Worm (Caenorhabditis elegans) whole organism, L2 larva: ENCODE results near the gene cup-5.
A peak's percentile ranks its signal among the peaks of the same experiment; 100 is the strongest.

Experiments used
- C34F6.9 ChIP-seq: fragments of 150-350 bp; optimal IDR thresholded peaks from 2 replicates; lab custom pipeline; 2014; ENCODE audit warnings: missing biosample characterization, missing genetic modification characterization
- F13H6.1 ChIP-seq: sonication (generic microtip); optimal IDR thresholded peaks from 2 replicates; lab custom pipeline; 2016; ENCODE audit warnings: missing genetic modification characterization, missing compliant biosample characterization
- Y55F3AM.14 ChIP-seq: fragments of 200-800 bp; sonication (Bioruptor generic); optimal IDR thresholded peaks from 2 replicates; lab custom pipeline; 2018; ENCODE audit warnings: mild to moderate bottlenecking, missing genetic modification characterization, missing compliant biosample characterization
- ZK546.5 ChIP-seq: sonication (generic microtip); optimal IDR thresholded peaks from 2 replicates; lab custom pipeline; 2017; ENCODE audit warnings: missing biosample characterization, missing genetic modification characterization
- alr-1 ChIP-seq: fragments of 150-350 bp; optimal IDR thresholded peaks from 2 replicates; lab custom pipeline; 2014; ENCODE audit warnings: missing biosample characterization, missing genetic modification characterization
- blmp-1 ChIP-seq: sonication (generic microtip); optimal IDR thresholded peaks from 2 replicates; lab custom pipeline; 2017; ENCODE audit warnings: missing genetic modification characterization, mild to moderate bottlenecking, missing compliant biosample characterization, antibody characterized with exemption, moderate library complexity; ENCODE audit not compliant: insufficient read depth
- ceh-16 ChIP-seq: fragments of 150-350 bp; optimal IDR thresholded peaks from 2 replicates; lab custom pipeline; 2014; ENCODE audit warnings: missing biosample characterization, missing genetic modification characterization
- ceh-82 ChIP-seq: fragments of 150-350 bp; optimal IDR thresholded peaks from 2 replicates; lab custom pipeline; 2014; ENCODE audit warnings: missing biosample characterization, missing genetic modification characterization
- crh-2 ChIP-seq: sonication (generic microtip); optimal IDR thresholded peaks from 2 replicates; lab custom pipeline; 2017; ENCODE audit warnings: missing biosample characterization, missing genetic modification characterization
- dmd-4 ChIP-seq: sonication (generic microtip); optimal IDR thresholded peaks from 2 replicates; lab custom pipeline; 2017; ENCODE audit warnings: missing biosample characterization, missing genetic modification characterization
- egl-27 ChIP-seq: sonication (generic microtip); optimal IDR thresholded peaks from 3 replicates; lab custom pipeline; 2017; ENCODE audit warnings: missing biosample characterization, missing genetic modification reagents, missing genetic modification characterization
- elt-1 ChIP-seq: fragments of 150-350 bp; optimal IDR thresholded peaks from 2 replicates; lab custom pipeline; 2014; ENCODE audit warnings: missing biosample characterization, missing genetic modification characterization
- elt-3 ChIP-seq: sonication (generic microtip); optimal IDR thresholded peaks from 2 replicates; lab custom pipeline; 2017; ENCODE audit warnings: missing biosample characterization, missing genetic modification characterization
- fos-1 ChIP-seq: fragments of 150-350 bp; optimal IDR thresholded peaks from 2 replicates; lab custom pipeline; 2014; ENCODE audit warnings: missing biosample characterization, missing genetic modification characterization
- gmeb-1 ChIP-seq: fragments of 150-350 bp; optimal IDR thresholded peaks from 2 replicates; lab custom pipeline; 2014; ENCODE audit warnings: missing biosample characterization, missing genetic modification characterization
- lin-13 ChIP-seq: fragments of 150-350 bp; optimal IDR thresholded peaks from 2 replicates; lab custom pipeline; 2014; ENCODE audit warnings: missing biosample characterization, missing genetic modification reagents, missing genetic modification characterization
- lin-39 ChIP-seq: fragments of 150-350 bp; optimal IDR thresholded peaks from 2 replicates; lab custom pipeline; 2014; ENCODE audit warnings: missing biosample characterization, missing genetic modification reagents, missing genetic modification characterization
- lsy-2 ChIP-seq, 2 experiments: fragments of 150-350 bp in 1 of 2; sonication (generic microtip) in 1 of 2; optimal IDR thresholded peaks; 2 replicates each; lab custom pipeline; 2014 to 2017; ENCODE audit warnings: missing biosample characterization in 2 of 2, missing genetic modification characterization in 2 of 2
- mab-5 ChIP-seq: fragments of 150-350 bp; optimal IDR thresholded peaks from 2 replicates; lab custom pipeline; 2014; ENCODE audit warnings: missing biosample characterization, missing genetic modification characterization
- mdl-1 ChIP-seq, 2 experiments: fragments of 150-350 bp in 1 of 2; sonication (generic microtip) in 1 of 2; optimal IDR thresholded peaks; 2 replicates each; lab custom pipeline; 2017; ENCODE audit warnings: missing biosample characterization in 2 of 2, missing genetic modification characterization in 2 of 2
- nhr-10 ChIP-seq: sonication (generic microtip); optimal IDR thresholded peaks from 2 replicates; lab custom pipeline; 2017; ENCODE audit warnings: missing biosample characterization, missing genetic modification characterization
- nhr-12 ChIP-seq: fragments of 150-350 bp; optimal IDR thresholded peaks from 2 replicates; lab custom pipeline; 2014; ENCODE audit warnings: missing biosample characterization, missing genetic modification characterization
- nhr-129 ChIP-seq: fragments of 150-350 bp; optimal IDR thresholded peaks from 2 replicates; lab custom pipeline; 2014; ENCODE audit warnings: missing biosample characterization, missing genetic modification characterization
- nhr-23 ChIP-seq: fragments of 150-350 bp; optimal IDR thresholded peaks from 2 replicates; lab custom pipeline; 2014; ENCODE audit warnings: missing biosample characterization, missing genetic modification reagents, missing genetic modification characterization
- nhr-237 ChIP-seq: fragments of 150-350 bp; optimal IDR thresholded peaks from 2 replicates; lab custom pipeline; 2014; ENCODE audit warnings: missing biosample characterization, missing genetic modification characterization
- nhr-25 ChIP-seq: fragments of 150-350 bp; sonication (generic microtip); optimal IDR thresholded peaks from 3 replicates; lab custom pipeline; 2014; ENCODE audit warnings: missing biosample characterization, missing genetic modification characterization
- nhr-77 ChIP-seq: fragments of 150-350 bp; optimal IDR thresholded peaks from 2 replicates; lab custom pipeline; 2014; ENCODE audit warnings: missing biosample characterization, missing genetic modification characterization
- sem-4 ChIP-seq: fragments of 150-350 bp; optimal IDR thresholded peaks from 2 replicates; lab custom pipeline; 2014; ENCODE audit warnings: missing biosample characterization, missing genetic modification reagents, missing genetic modification characterization
- skn-1 ChIP-seq: sonication (generic microtip); optimal IDR thresholded peaks from 2 replicates; lab custom pipeline; 2017; ENCODE audit warnings: missing biosample characterization, missing genetic modification characterization
- sma-3 ChIP-seq: sonication (generic microtip); optimal IDR thresholded peaks from 2 replicates; lab custom pipeline; 2016; ENCODE audit warnings: missing genetic modification reagents, missing genetic modification characterization, missing compliant biosample characterization
- sma-9 ChIP-seq, 2 experiments: fragments of 150-350 bp in 1 of 2; sonication (generic microtip) in 1 of 2; optimal IDR thresholded peaks; 2 replicates each; lab custom pipeline; 2014 to 2016; ENCODE audit warnings: missing genetic modification characterization in 2 of 2, mild to moderate bottlenecking in 1 of 2, missing biosample characterization in 1 of 2, missing compliant biosample characterization in 1 of 2, missing genetic modification reagents in 1 of 2, moderate library complexity in 1 of 2
- snpc-4 ChIP-seq: fragments of 150-350 bp; optimal IDR thresholded peaks from 2 replicates; lab custom pipeline; 2014; ENCODE audit warnings: missing biosample characterization, missing genetic modification characterization
- unc-55 ChIP-seq: fragments of 150-350 bp; sonication (generic microtip); optimal IDR thresholded peaks from 3 replicates; lab custom pipeline; 2014; ENCODE audit warnings: missing biosample characterization, missing genetic modification reagents, missing genetic modification characterization
- unc-62 ChIP-seq: fragments of 150-350 bp; optimal IDR thresholded peaks from 2 replicates; lab custom pipeline; 2014; ENCODE audit warnings: missing biosample characterization, missing genetic modification reagents, missing genetic modification characterization
- zag-1 ChIP-seq: fragments of 150-350 bp; optimal IDR thresholded peaks from 2 replicates; lab custom pipeline; 2014; ENCODE audit warnings: missing biosample characterization, missing genetic modification characterization
- ztf-1 ChIP-seq: fragments of 200-800 bp; sonication (Bioruptor generic); conservative IDR thresholded peaks from 2 replicates; pipeline ENCODE4 v1.3.6; 2022; ENCODE audit warnings: missing genetic modification characterization, missing compliant biosample characterization
- ztf-11 ChIP-seq: sonication (generic microtip); optimal IDR thresholded peaks from 2 replicates; lab custom pipeline; 2017; ENCODE audit warnings: missing biosample characterization, missing genetic modification characterization

Gene cup-5

DNA sequence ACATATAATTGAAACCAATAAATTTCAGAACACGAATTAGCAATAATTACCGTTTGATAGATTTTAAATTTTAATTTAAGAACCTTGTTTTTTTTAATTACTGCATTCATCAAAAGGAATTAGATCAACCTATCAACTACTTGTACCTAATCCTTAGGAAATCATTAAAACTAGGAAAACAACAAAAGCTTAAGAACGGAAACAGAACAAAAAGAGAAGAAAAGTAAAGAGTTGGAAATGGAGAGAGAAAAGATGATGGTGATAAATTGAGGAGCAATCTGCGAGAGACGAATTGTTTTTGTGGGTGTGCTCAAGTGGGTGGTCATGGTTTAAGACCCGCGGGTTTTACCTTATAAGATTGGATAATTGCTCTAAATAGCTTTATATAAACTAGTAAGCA is 48.6 kb upstream of the cup-5 start:
- TF ChIP-seq mab-5 (tag; lab: Kevin White, UChicago) (peak; percentile 54), ztf-1 (GFP tag; lab: Robert Waterston, UW) (no peak), unc-55 (GFP tag; lab: Kevin White, UChicago) (peak; percentile 55)

DNA sequence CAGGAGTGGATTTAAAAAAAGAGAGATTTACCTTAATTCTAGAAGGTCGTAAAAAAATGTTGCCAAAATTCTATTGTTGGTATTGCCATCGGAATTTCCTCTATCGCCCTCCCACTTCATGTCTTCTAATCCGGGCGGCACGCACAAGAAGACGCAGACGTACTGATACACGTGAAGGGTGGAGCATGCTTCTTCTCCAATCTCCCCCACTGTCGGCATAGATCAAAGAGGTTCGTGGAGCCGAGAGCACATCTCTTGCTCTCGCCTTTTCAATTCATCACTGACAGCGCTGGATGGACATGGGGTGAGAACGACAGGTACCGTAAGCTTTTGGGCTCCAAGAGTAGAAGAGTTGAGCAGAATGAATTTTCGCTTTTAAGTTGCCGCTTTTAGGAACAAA is 47.4 kb upstream of the cup-5 start, which contains the start of gene lin-39:
Gene lin-39, minus strand, starts transcription at position 74 of the 400 bp plus-strand sequence.
- TF ChIP-seq elt-1 (no peak), mab-5 (tag; lab: Kevin White, UChicago) (peak; percentile 36), nhr-237 (tag; lab: Kevin White, UChicago) (no peak), blmp-1 (tag; lab: Kevin White, UChicago) (no peak), elt-3 (tag; lab: Kevin White, UChicago) (no peak), nhr-12 (tag; lab: Kevin White, UChicago) (no peak), nhr-77 (tag; lab: Kevin White, UChicago) (no peak), ztf-1 (GFP tag; lab: Robert Waterston, UW) (no peak), unc-55 (GFP tag; lab: Kevin White, UChicago) (peak; percentile 35), sem-4 (tag; lab: Kevin White, UChicago) (no peak), snpc-4 (tag; lab: Kevin White, UChicago) (no peak), nhr-10 (no peak), lin-13 (GFP tag; lab: Kevin White, UChicago) (no peak), sma-9 (GFP tag; optimal IDR thresholded peaks at IDR 0.05; lab: Kevin White, UChicago) (no peak), sma-9 (tag; optimal IDR thresholded peaks at IDR 0.05; lab: Kevin White, UChicago) (no peak), ZK546.5 (no peak), lsy-2 (tag; optimal IDR thresholded peaks at IDR 0.05; lab: Kevin White, UChicago) (peak in 1 of 2 experiments; percentile 38), nhr-129 (tag; lab: Kevin White, UChicago) (peak; percentile 5), mdl-1 (tag; optimal IDR thresholded peaks at IDR 0.05; lab: Kevin White, UChicago) (peak in 1 of 2 experiments; percentile 56)

DNA sequence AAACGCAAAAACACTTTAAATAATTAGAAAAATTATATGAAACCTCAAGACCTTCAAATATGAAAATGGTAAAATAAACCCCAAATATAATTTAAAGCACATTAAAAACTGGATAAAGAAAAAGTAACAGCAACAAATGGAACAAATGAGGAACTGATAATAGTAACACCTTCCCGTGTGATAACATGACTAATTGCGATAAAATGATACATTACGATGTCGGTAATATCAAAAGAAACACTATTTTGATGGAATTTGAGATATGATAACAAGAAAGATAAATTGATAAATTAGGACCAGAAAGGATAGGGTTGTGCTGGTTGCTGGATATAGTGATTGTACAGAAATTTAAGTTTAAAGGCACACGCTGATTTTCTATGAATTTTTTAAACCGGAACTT is 41.9 kb upstream of the cup-5 start:
- TF ChIP-seq mdl-1 (tag; optimal IDR thresholded peaks at IDR 0.05; lab: Kevin White, UChicago), result no peak

DNA sequence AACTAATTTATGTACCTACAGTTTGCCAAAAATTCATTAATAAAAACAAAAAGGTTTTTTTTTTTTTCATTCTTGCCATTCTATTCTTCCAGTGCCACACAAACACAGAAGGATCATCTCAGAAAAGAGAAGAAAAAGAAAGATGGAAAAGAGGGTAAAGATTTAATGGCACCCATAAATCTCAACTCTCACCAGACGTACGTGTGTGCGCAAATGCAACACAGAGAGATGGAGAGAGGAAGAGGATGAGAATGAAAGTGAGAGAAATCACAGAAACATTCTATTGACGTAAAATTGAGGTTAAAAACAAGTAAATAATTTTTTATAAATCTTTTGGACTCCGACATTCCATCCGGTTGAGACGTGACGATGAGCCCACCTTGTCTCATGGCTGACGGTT is 39.8 kb upstream of the cup-5 start:
- TF ChIP-seq zag-1 (tag; lab: Kevin White, UChicago) (no peak), nhr-129 (tag; lab: Kevin White, UChicago) (peak; percentile 22), C34F6.9 (peak; percentile 51), mdl-1 (tag; optimal IDR thresholded peaks at IDR 0.05; lab: Kevin White, UChicago) (no peak), blmp-1 (tag; lab: Kevin White, UChicago) (peak; percentile 4), lin-13 (GFP tag; lab: Kevin White, UChicago) (no peak), mab-5 (tag; lab: Kevin White, UChicago) (peak; percentile 87), snpc-4 (tag; lab: Kevin White, UChicago) (no peak), nhr-237 (tag; lab: Kevin White, UChicago) (no peak), sem-4 (tag; lab: Kevin White, UChicago) (no peak), lin-39 (no peak), nhr-10 (no peak), nhr-77 (tag; lab: Kevin White, UChicago) (no peak), unc-55 (GFP tag; lab: Kevin White, UChicago) (peak; percentile 62), Y55F3AM.14 (GFP tag; lab: Kevin White, UChicago) (no peak), sma-3 (GFP tag; lab: Kevin White, UChicago) (no peak), ceh-16 (tag; lab: Kevin White, UChicago) (no peak), fos-1 (tag; lab: Kevin White, UChicago) (no peak), skn-1 (tag; lab: Kevin White, UChicago) (no peak), lsy-2 (tag; optimal IDR thresholded peaks at IDR 0.05; lab: Kevin White, UChicago) (peak in 1 of 2 experiments; percentile 52), egl-27 (tag; lab: Kevin White, UChicago) (no peak), crh-2 (tag; lab: Kevin White, UChicago) (peak; percentile 19), F13H6.1 (tag; lab: Kevin White, UChicago) (no peak), nhr-23 (tag; lab: Kevin White, UChicago) (no peak), sma-9 (GFP tag; optimal IDR thresholded peaks at IDR 0.05; lab: Kevin White, UChicago) (no peak), sma-9 (tag; optimal IDR thresholded peaks at IDR 0.05; lab: Kevin White, UChicago) (no peak), gmeb-1 (tag; lab: Kevin White, UChicago) (no peak)

DNA sequence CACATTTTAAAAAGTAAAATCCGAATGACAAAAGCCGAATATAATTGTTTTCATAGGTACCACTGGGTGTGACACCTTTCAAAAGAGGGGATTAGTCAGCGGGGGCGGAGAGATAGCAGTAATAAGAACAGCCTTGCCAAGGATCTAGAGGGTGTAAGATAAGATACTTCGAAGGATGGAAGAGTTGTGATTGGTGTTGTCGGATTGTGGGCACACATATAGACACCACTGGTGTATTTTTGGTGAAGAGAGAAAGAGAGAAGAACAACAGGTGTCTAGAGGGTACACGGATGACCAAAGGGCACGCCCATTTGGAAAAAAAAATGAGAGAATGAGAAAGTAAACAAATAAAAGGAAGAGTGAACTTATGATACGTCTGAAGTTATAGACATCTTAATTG is 38.8 kb upstream of the cup-5 start:
- TF ChIP-seq nhr-23 (tag; lab: Kevin White, UChicago) (no peak), unc-62 (GFP tag; lab: Kevin White, UChicago) (no peak), lin-39 (no peak), ceh-82 (tag; lab: Kevin White, UChicago) (no peak), nhr-12 (tag; lab: Kevin White, UChicago) (no peak), nhr-25 (tag; lab: Kevin White, UChicago) (no peak), snpc-4 (tag; lab: Kevin White, UChicago) (no peak), dmd-4 (tag; lab: Kevin White, UChicago) (no peak), nhr-129 (tag; lab: Kevin White, UChicago) (no peak), ztf-11 (tag; lab: Kevin White, UChicago) (no peak), alr-1 (no peak)
